Worm (Caenorhabditis elegans): ENCODE measurements around the gene Y37E11B.10.

Gene Y37E11B.10

ce11 chrIV:3653420-3653823 lies 47.2 kb upstream of the Y37E11B.10 start (continued):
- TF ChIP-seq dpl-1 (GFP tag; optimal IDR thresholded peaks at IDR 0.05), result peak in 1 of 3 experiments; percentile 25
- no peak for TF ChIP-seq ztf-4 (tag; optimal IDR thresholded peaks at IDR 0.05)
- peak; percentile 79 for TF ChIP-seq unc-130 (tag; optimal IDR thresholded peaks at IDR 0.05)
- TF ChIP-seq ceh-63 (GFP tag; optimal IDR thresholded peaks at IDR 0.05), result no peak
- TF ChIP-seq ets-5 (GFP tag; IDR thresholded peaks at IDR 0.05), result no peak
- TF ChIP-seq jun-1 (tag; optimal IDR thresholded peaks at IDR 0.05), result peak; percentile 3
- TF ChIP-seq mep-1 (tag; optimal IDR thresholded peaks at IDR 0.05), result peak; percentile 33
- TF ChIP-seq nhr-20 (tag; optimal IDR thresholded peaks at IDR 0.05), result peak; percentile 91
- TF ChIP-seq grh-1 (GFP tag; IDR thresholded peaks at IDR 0.05), result peak; percentile 71
- peak; percentile 49 for TF ChIP-seq lin-39 (tag; optimal IDR thresholded peaks at IDR 0.05)
- TF ChIP-seq C16A3.4 (tag; optimal IDR thresholded peaks at IDR 0.05), result peak; percentile 52
- TF ChIP-seq rnt-1 (tag; optimal IDR thresholded peaks at IDR 0.05), result peak; percentile 54
- TF ChIP-seq C34B4.2 (tag; optimal IDR thresholded peaks at IDR 0.05), result no peak
- no peak for TF ChIP-seq ceh-8 (GFP tag; optimal IDR thresholded peaks at IDR 0.05)
- peak; percentile 88 for TF ChIP-seq blmp-1 (tag; optimal IDR thresholded peaks at IDR 0.05)
- peak in 5 of 6 experiments; percentile 46 to 94 (median 85) for TF ChIP-seq elt-3 (tag; optimal IDR thresholded peaks at IDR 0.05)
- TF ChIP-seq Y116A8C.19 (tag; optimal IDR thresholded peaks at IDR 0.05; ENCODE audit: borderline replicate concordance), result no peak
- peak; percentile 47 for TF ChIP-seq ama-1 (optimal IDR thresholded peaks at IDR 0.05)
- TF ChIP-seq pax-3 (tag; optimal IDR thresholded peaks at IDR 0.05), result no peak
- TF ChIP-seq nhr-47 (tag; optimal IDR thresholded peaks at IDR 0.05), result peak; percentile 68
- TF ChIP-seq fos-1 (tag; optimal IDR thresholded peaks at IDR 0.05), result no peak
- TF ChIP-seq skn-1 (tag; optimal IDR thresholded peaks at IDR 0.05), result no peak
- no peak for TF ChIP-seq mab-9 (GFP tag; IDR thresholded peaks at IDR 0.05)
- no peak for TF ChIP-seq unc-62 (GFP tag; optimal IDR thresholded peaks at IDR 0.05)
- TF ChIP-seq hlh-4 (tag; optimal IDR thresholded peaks at IDR 0.05), result no peak
- TF ChIP-seq xbp-1 (tag; optimal IDR thresholded peaks at IDR 0.05), result peak; percentile 14
- no peak for TF ChIP-seq nhr-12 (tag; optimal IDR thresholded peaks at IDR 0.05)
- no peak for TF ChIP-seq dsc-1 (tag; optimal IDR thresholded peaks at IDR 0.05)
- peak; percentile 91 for TF ChIP-seq nhr-71 (tag; optimal IDR thresholded peaks at IDR 0.05)
- TF ChIP-seq aly-2 (tag; optimal IDR thresholded peaks at IDR 0.05), result no peak
- TF ChIP-seq zag-1 (tag; optimal IDR thresholded peaks at IDR 0.05), result no peak
- TF ChIP-seq aha-1 (tag; optimal IDR thresholded peaks at IDR 0.05), result no peak
- peak; percentile 7 to 77 for TF ChIP-seq lin-35 (GFP tag; optimal IDR thresholded peaks at IDR 0.05)
- no peak for TF ChIP-seq nhr-84 (tag; optimal IDR thresholded peaks at IDR 0.05)
- no peak for TF ChIP-seq hlh-17 (GFP tag; optimal IDR thresholded peaks at IDR 0.05; ENCODE audit: borderline replicate concordance)
- TF ChIP-seq fkh-4 (tag; optimal IDR thresholded peaks at IDR 0.05; ENCODE audit: borderline replicate concordance), result no peak
- peak; percentile 50 for TF ChIP-seq irx-1 (tag; optimal IDR thresholded peaks at IDR 0.05)
- TF ChIP-seq egl-27 (tag; optimal IDR thresholded peaks at IDR 0.05), result no peak
- no peak for TF ChIP-seq isw-1 (GFP tag; IDR thresholded peaks at IDR 0.05)
- TF ChIP-seq efl-1 (optimal IDR thresholded peaks at IDR 0.05), result peak; percentile 67 to 79
- TF ChIP-seq efl-1 (GFP tag; optimal IDR thresholded peaks at IDR 0.05 in 1 of 2), result peak in 1 of 2 experiments; percentile 84
- no peak for TF ChIP-seq snpc-4 (tag; optimal IDR thresholded peaks at IDR 0.05)
- TF ChIP-seq ceh-88 (GFP tag; IDR thresholded peaks at IDR 0.05), result no peak
- TF ChIP-seq nhr-28 (tag; optimal IDR thresholded peaks at IDR 0.05), result no peak
- peak; percentile 63 for TF ChIP-seq vab-15 (tag; optimal IDR thresholded peaks at IDR 0.05)
- no peak for TF ChIP-seq nhr-11 (tag; optimal IDR thresholded peaks at IDR 0.05)
- TF ChIP-seq ceh-82 (tag; optimal IDR thresholded peaks at IDR 0.05), result no peak
- TF ChIP-seq nhr-237 (tag; optimal IDR thresholded peaks at IDR 0.05), result no peak

Measured in whole organism, L1 larva.